Worm (Caenorhabditis elegans) whole organism, early embryonic: ENCODE results near the gene B0228.9.

Experiments
- B0310.2 ChIP-seq: sonication (generic microtip); optimal IDR thresholded peaks from 2 replicates; lab custom pipeline; 2016; ENCODE audit warnings: mild to moderate bottlenecking, missing genetic modification characterization, missing compliant biosample characterization
- F13C5.2 ChIP-seq: sonication (generic microtip); optimal IDR thresholded peaks from 2 replicates; lab custom pipeline; 2017; ENCODE audit warnings: mild to moderate bottlenecking, missing genetic modification characterization, inconsistent platforms, missing compliant biosample characterization
- ama-1 ChIP-seq: fragments of 150-350 bp; optimal IDR thresholded peaks from 2 replicates; lab custom pipeline; 2014
- ceh-13 ChIP-seq: fragments of 200-800 bp; sonication (Bioruptor generic); optimal IDR thresholded peaks from 2 replicates; lab custom pipeline; 2018; ENCODE audit warnings: mild to moderate bottlenecking, missing genetic modification characterization, missing compliant biosample characterization
- ceh-36 ChIP-seq: sonication (generic microtip); optimal IDR thresholded peaks from 2 replicates; lab custom pipeline; 2016; ENCODE audit warnings: missing genetic modification characterization, inconsistent platforms, missing compliant biosample characterization
- ets-7 ChIP-seq: sonication (generic microtip); optimal IDR thresholded peaks from 2 replicates; lab custom pipeline; 2016; ENCODE audit warnings: missing genotype, missing genetic modification characterization, missing compliant biosample characterization
- flt-1 ChIP-seq: fragments of 200-800 bp; sonication (Bioruptor generic); IDR thresholded peaks from 2 replicates; pipeline ENCODE4 v1.3.6; 2022; ENCODE audit warnings: missing genetic modification characterization, missing compliant biosample characterization
- hmbx-1 ChIP-seq: sonication (generic microtip); optimal IDR thresholded peaks from 2 replicates; lab custom pipeline; 2016; ENCODE audit warnings: mild to moderate bottlenecking, missing genetic modification characterization, missing compliant biosample characterization
- hnd-1 ChIP-seq: sonication (generic microtip); optimal IDR thresholded peaks from 2 replicates; lab custom pipeline; 2016; ENCODE audit warnings: missing genetic modification characterization, missing compliant biosample characterization
- pes-1 ChIP-seq: fragments of 200-800 bp; sonication (Bioruptor generic); IDR thresholded peaks from 2 replicates; pipeline ENCODE4 v1.3.6; 2022; ENCODE audit warnings: missing genetic modification reagents, missing genetic modification characterization, missing compliant biosample characterization
- scrt-1 ChIP-seq: fragments of 200-800 bp; sonication (Bioruptor generic); IDR thresholded peaks from 2 replicates; pipeline ENCODE4 v1.3.6; 2022; ENCODE audit warnings: missing genetic modification characterization, missing compliant biosample characterization
- tbx-11 ChIP-seq: fragments of 200-800 bp; sonication (Bioruptor generic); IDR thresholded peaks from 2 replicates; pipeline ENCODE4 v1.3.6; 2022; ENCODE audit warnings: missing genetic modification characterization, missing compliant biosample characterization
- tbx-37 ChIP-seq: fragments of 200-800 bp; sonication (Bioruptor generic); conservative IDR thresholded peaks from 2 replicates; pipeline ENCODE4 v1.3.6; 2022; ENCODE audit warnings: missing genetic modification reagents, missing genetic modification characterization, missing compliant biosample characterization
- tra-4 ChIP-seq: sonication (generic microtip); optimal IDR thresholded peaks from 2 replicates; lab custom pipeline; 2017; ENCODE audit warnings: missing genetic modification characterization, missing compliant biosample characterization

DNA sequence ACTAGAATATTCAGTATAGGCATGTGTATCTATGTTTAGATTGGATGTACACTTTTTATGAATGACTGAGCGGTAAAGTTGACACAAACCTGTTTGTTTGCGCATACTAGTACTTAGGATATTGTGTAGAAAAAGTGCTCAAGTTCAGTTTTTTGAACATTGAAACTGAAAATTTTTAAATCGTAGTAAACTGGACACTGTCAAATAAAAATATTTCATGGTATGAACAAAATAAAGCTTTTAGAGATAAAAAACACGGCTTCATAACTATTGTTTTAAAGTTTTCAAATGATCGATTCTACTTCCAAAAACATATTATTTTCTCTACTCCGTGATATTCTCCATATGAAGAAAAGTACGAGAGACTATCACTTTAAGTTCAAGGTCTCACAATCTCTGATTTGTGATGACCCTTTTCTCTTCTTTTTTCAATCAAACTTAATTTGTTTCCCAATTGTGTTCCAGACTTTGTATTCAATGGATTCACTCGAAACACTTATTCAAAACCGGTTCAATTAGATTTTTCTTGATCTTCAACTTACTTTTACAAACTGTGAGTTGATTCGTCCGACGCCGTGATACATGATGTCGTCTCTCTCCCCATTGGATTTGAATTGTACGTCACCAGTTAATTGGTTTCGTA lies 28.1 kb upstream of the B0228.9 start:
- TF ChIP-seq ama-1 (lab: Kevin White, UChicago), result no peak
- no peak for TF ChIP-seq pes-1
- TF ChIP-seq tbx-37 (GFP tag; lab: Robert Waterston, UW), result no peak
- TF ChIP-seq tra-4, result no peak
- TF ChIP-seq ets-7 (tag; lab: Kevin White, UChicago), result no peak
- no peak for TF ChIP-seq ceh-13 (GFP tag; lab: Kevin White, UChicago)
- no peak for TF ChIP-seq flt-1 (GFP tag; lab: Robert Waterston, UW)
- no peak for TF ChIP-seq B0310.2 (tag; lab: Kevin White, UChicago)
- no peak for TF ChIP-seq F13C5.2 (tag; lab: Kevin White, UChicago)
- no peak for TF ChIP-seq hmbx-1 (tag; lab: Kevin White, UChicago)
- TF ChIP-seq hnd-1 (tag; lab: Kevin White, UChicago), result no peak
- no peak for TF ChIP-seq tbx-11 (GFP tag; lab: Robert Waterston, UW)
- no peak for TF ChIP-seq scrt-1 (GFP tag; lab: Robert Waterston, UW)
- no peak for TF ChIP-seq ceh-36 (tag; lab: Kevin White, UChicago)
